Fruit fly (Drosophila melanogaster): ENCODE results near the gene CG31342.

DNA sequence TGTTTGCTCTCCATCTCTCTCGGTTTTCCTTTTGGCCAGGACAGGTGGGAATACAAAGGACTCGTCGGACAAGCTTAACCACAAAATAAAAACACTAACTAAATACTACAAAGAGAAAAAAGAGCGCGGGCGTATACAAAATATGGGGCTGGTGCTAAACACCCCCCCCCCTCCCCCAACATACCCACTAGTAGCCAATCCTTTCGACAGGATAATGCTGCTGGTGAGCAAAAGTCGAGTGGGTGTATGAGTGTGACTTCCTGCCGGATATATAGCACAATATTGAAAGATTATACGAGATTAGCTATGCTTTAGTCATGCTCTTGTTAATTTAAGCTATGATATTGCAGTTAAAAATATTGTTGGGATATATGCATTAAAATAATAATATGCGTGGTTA lies 10.6 kb upstream of the CG31342 start:
- TF ChIP-seq psq (optimal IDR thresholded peaks at IDR 0.05) (no peak), h (optimal IDR thresholded peaks at IDR 0.05) (no peak), insv (optimal IDR thresholded peaks at IDR 0.05) (no peak), Sin3A (optimal IDR thresholded peaks at IDR 0.05) (no peak), ttk (optimal IDR thresholded peaks at IDR 0.05) (no peak)
